Fruit fly (Drosophila melanogaster) Kc167 (cell line): Measurements from ENCODE around the gene CG17687.

Experiments
- Myc ChIP-seq: fragments of >200 bp; optimal IDR thresholded peaks from 2 replicates; lab custom pipeline; 2017; ENCODE audit warnings: missing external identifiers
- insv ChIP-seq: fragments of >200 bp; optimal IDR thresholded peaks from 3 replicates; lab custom pipeline; 2018; ENCODE audit warnings: missing external identifiers
- psq ChIP-seq: fragments of >200 bp; optimal IDR thresholded peaks from 2 replicates; lab custom pipeline; 2017; ENCODE audit warnings: missing external identifiers
- ttk ChIP-seq: sonication (Bioruptor generic); optimal IDR thresholded peaks from 2 replicates; lab custom pipeline; 2017; ENCODE audit warnings: missing external identifiers

DNA sequence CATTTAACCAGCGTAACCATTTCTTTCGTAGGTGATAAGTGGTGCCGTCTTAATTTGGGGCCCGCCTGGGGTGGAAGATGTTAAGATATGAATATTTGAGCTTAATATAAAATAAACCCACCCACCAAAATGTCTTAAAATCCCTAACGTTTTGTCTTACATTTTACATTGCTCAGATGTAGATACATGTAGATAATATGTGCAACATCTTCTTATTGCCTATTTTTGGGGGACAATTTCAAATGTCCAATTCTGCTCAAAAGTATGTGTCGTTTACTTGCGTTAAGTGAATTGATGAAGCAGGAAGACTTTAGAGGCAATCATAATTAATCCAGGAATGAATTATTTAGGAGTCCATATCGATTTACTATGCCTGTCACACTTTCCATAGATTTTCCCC, 47.0 kb upstream of the CG17687 start:
- TF ChIP-seq insv (lab: Kevin White, UChicago) (no peak), psq (lab: Kevin White, UChicago) (no peak), Myc (no peak), ttk (lab: Kevin White, UChicago) (no peak)
